Fruit fly (Drosophila melanogaster): Measurements from ENCODE around the gene Cp15.

The Cp15 gene

DNA sequence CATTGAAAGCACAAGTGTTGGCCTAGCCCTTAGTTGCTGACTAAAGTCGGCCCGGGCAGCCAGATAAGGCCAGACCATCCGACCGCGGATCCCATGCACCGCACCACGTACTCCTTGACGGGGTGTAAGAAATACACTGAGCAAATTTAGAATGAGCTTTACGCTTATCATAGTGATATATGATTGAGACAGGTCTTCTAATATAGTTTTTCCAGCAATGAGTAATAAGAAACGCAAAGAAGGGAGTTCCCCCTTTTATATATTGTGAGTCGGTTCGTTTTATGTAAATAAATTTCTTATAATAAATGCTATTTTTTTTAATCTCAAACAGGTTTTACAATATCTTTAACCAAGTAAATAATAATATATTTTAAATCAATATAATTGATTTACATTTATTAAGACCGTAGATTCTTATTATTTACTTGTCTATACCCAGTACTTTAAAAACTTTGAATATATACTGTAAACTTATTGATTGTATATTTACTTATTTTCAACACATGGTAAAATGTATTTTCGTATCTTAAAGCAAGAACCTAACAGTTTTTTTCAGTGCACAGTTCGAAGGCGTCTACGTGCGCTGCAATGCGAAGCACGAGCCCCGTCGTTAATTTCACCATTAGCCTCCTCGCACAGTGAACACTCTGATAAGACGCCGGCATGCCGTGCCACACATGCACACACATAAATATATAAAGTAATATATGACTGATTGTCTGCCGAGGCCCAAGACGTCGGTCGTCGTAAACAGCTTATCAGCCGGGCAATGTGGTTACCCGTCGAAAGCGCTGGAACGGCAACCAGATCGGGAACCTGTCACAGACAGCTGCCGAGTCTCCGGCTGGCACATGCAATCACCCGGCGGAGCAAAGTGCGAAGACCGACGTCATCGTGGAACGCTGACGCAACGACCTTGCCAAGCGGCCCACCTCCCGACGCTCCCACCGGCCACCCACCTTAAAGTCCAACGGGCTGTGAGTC is 36.1 kb upstream of the Cp15 start (continued):
- TF ChIP-seq CG7271 (tag; optimal IDR thresholded peaks at IDR 0.05) (no peak), dmrt11E (tag; optimal IDR thresholded peaks at IDR 0.05) (peak; percentile 49), CG7556 (GFP tag; optimal IDR thresholded peaks at IDR 0.05) (peak; percentile 85), phol (tag; optimal IDR thresholded peaks at IDR 0.05) (peak; percentile 64), CG5180 (GFP tag; optimal IDR thresholded peaks at IDR 0.05) (peak; percentile 15), repo (GFP tag; optimal IDR thresholded peaks at IDR 0.05) (no peak), zen2 (GFP tag; IDR thresholded peaks at IDR 0.05; ENCODE audit: partially characterized antibody) (0 out of 3 replicates have a peak, but pooled peaks have one; percentile 27), sima (GFP tag; optimal IDR thresholded peaks at IDR 0.05) (no peak), CG12071 (GFP tag; optimal IDR thresholded peaks at IDR 0.05) (peak; percentile 15), Nf-YC (tag; optimal IDR thresholded peaks at IDR 0.05) (peak; percentile 47), Ada2b (GFP tag; IDR thresholded peaks at IDR 0.05) (no peak), sug (tag; optimal IDR thresholded peaks at IDR 0.05) (peak; percentile 80), toy (GFP tag; IDR thresholded peaks at IDR 0.05) (no peak), CG14710 (tag; optimal IDR thresholded peaks at IDR 0.05) (peak; percentile 41), cas (GFP tag; IDR thresholded peaks at IDR 0.05) (no peak), gsb (GFP tag; IDR thresholded peaks at IDR 0.05) (no peak), her (GFP tag; optimal IDR thresholded peaks at IDR 0.05) (no peak), sd (tag; optimal IDR thresholded peaks at IDR 0.05) (peak; percentile 76), sqz (GFP tag; optimal IDR thresholded peaks at IDR 0.05) (no peak), CG31388 (GFP tag; optimal IDR thresholded peaks at IDR 0.05) (no peak), CG12659 (GFP tag; optimal IDR thresholded peaks at IDR 0.05) (peak; percentile 68), CG12155 (GFP tag; optimal IDR thresholded peaks at IDR 0.05) (peak; percentile 44), hth (optimal IDR thresholded peaks at IDR 0.05) (no peak), Hr51 (GFP tag; optimal IDR thresholded peaks at IDR 0.05) (peak in 1 of 2 experiments; percentile 76), stwl (tag; optimal IDR thresholded peaks at IDR 0.05) (no peak), CG6175 (GFP tag; IDR thresholded peaks at IDR 0.05) (0 out of 3 replicates have a peak, but pooled peaks have one; percentile 19), pan (optimal IDR thresholded peaks at IDR 0.05) (no peak), pan (GFP tag; optimal IDR thresholded peaks at IDR 0.05 in 1 of 2, IDR thresholded peaks at IDR 0.05 in 1 of 2) (peak in 1 of 2 experiments; percentile 32), CG13287 (GFP tag; IDR thresholded peaks at IDR 0.05; ENCODE audit: partially characterized antibody) (no peak), grn (GFP tag; optimal IDR thresholded peaks at IDR 0.05) (no peak), Fer2 (tag; optimal IDR thresholded peaks at IDR 0.05) (no peak), CG13775 (GFP tag; optimal IDR thresholded peaks at IDR 0.05) (peak; percentile 68), D19A (tag; optimal IDR thresholded peaks at IDR 0.05) (peak; percentile 48), Hsf (GFP tag; optimal IDR thresholded peaks at IDR 0.05) (no peak), CG13424 (tag; optimal IDR thresholded peaks at IDR 0.05) (peak; percentile 63), gfzf (GFP tag; optimal IDR thresholded peaks at IDR 0.05) (no peak), slbo (GFP tag; IDR thresholded peaks at IDR 0.05) (peak; percentile 31; the same call in 1 of the 2 replicates), CG32532 (GFP tag; IDR thresholded peaks at IDR 0.05) (peak; percentile 47; the same call in 1 of the 2 replicates), slou (GFP tag; optimal IDR thresholded peaks at IDR 0.05) (peak; percentile 7), sisA (GFP tag; IDR thresholded peaks at IDR 0.05) (no peak), CG18619 (GFP tag; optimal IDR thresholded peaks at IDR 0.05) (peak; percentile 82), chm (GFP tag; IDR thresholded peaks at IDR 0.05) (0 out of 2 replicates have a peak, but pooled peaks have one; percentile 24), MBD-R2 (GFP tag; IDR thresholded peaks at IDR 0.05) (no peak), nerfin-2 (GFP tag; IDR thresholded peaks at IDR 0.05; ENCODE audit: partially characterized antibody) (no peak), CG3847 (GFP tag; IDR thresholded peaks at IDR 0.05) (no peak; the same call in 1 of the 2 replicates), fd96Cb (tag; optimal IDR thresholded peaks at IDR 0.05) (peak; percentile 42), kah (GFP tag; optimal IDR thresholded peaks at IDR 0.05) (no peak), Chrac-16 (GFP tag; optimal IDR thresholded peaks at IDR 0.05) (peak; percentile 29)

Measured in whole organism, embryonic.